Fruit fly (Drosophila melanogaster) Kc167 (cell line): ENCODE measurements around the gene dsf.

Experiments used
- Myc ChIP-seq: fragments of >200 bp; optimal IDR thresholded peaks from 2 replicates; lab custom pipeline; 2017; ENCODE audit warnings: missing external identifiers
- Sin3A ChIP-seq: fragments of >200 bp; optimal IDR thresholded peaks from 2 replicates; lab custom pipeline; 2018; ENCODE audit warnings: missing external identifiers
- h ChIP-seq: fragments of >200 bp; optimal IDR thresholded peaks from 3 replicates; lab custom pipeline; 2018; ENCODE audit warnings: missing external identifiers
- insv ChIP-seq: fragments of >200 bp; optimal IDR thresholded peaks from 3 replicates; lab custom pipeline; 2018; ENCODE audit warnings: missing external identifiers
- psq ChIP-seq: fragments of >200 bp; optimal IDR thresholded peaks from 2 replicates; lab custom pipeline; 2017; ENCODE audit warnings: missing external identifiers
- ttk ChIP-seq: sonication (Bioruptor generic); optimal IDR thresholded peaks from 2 replicates; lab custom pipeline; 2017; ENCODE audit warnings: missing external identifiers

Gene dsf

dm6 chr2L:5945651-5946547 lies 20.2 kb downstream of the dsf start:
- no peak for TF ChIP-seq Sin3A (lab: Kevin White, UChicago)
- no peak for TF ChIP-seq psq (lab: Kevin White, UChicago)
- TF ChIP-seq ttk (lab: Kevin White, UChicago), result no peak
- TF ChIP-seq h (lab: Kevin White, UChicago), result no peak
- TF ChIP-seq Myc (lab: Kevin White, UChicago), result no peak
- TF ChIP-seq insv (lab: Kevin White, UChicago), result no peak

dm6 chr2L:5946728-5947127 lies 21.0 kb downstream of the dsf start:
- no peak for TF ChIP-seq ttk (lab: Kevin White, UChicago)
- no peak for TF ChIP-seq Sin3A (lab: Kevin White, UChicago)
- no peak for TF ChIP-seq psq (lab: Kevin White, UChicago)
- TF ChIP-seq Myc (lab: Kevin White, UChicago), result no peak
- no peak for TF ChIP-seq insv (lab: Kevin White, UChicago)
- TF ChIP-seq h (lab: Kevin White, UChicago), result no peak

- TF ChIP-seq insv (lab: Kevin White, UChicago), result no peak
- TF ChIP-seq h (lab: Kevin White, UChicago), result no peak
- no peak for TF ChIP-seq Sin3A (lab: Kevin White, UChicago)
- TF ChIP-seq psq (lab: Kevin White, UChicago), result no peak
- TF ChIP-seq ttk (lab: Kevin White, UChicago), result no peak
- no peak for TF ChIP-seq Myc (lab: Kevin White, UChicago)
Observed at dm6 chr2L:5947504-5947903, 21.8 kb downstream of the dsf start.

dm6 chr2L:5948775-5949526 lies 23.2 kb downstream of the dsf start, which contains the start of gene CG9044:
CG9044 (plus strand) TSS chr2L:5949450.
- no peak for TF ChIP-seq psq (lab: Kevin White, UChicago)
- TF ChIP-seq Sin3A (lab: Kevin White, UChicago), result no peak
- TF ChIP-seq Myc (lab: Kevin White, UChicago), result no peak
- TF ChIP-seq h (lab: Kevin White, UChicago), result no peak
- TF ChIP-seq insv (lab: Kevin White, UChicago), result no peak
- no peak for TF ChIP-seq ttk (lab: Kevin White, UChicago)

dm6 chr2L:5956153-5956552 lies 30.4 kb downstream of the dsf start, which contains the start of gene CG13999:
CG13999 (minus strand) TSS chr2L:5956466.
- no peak for TF ChIP-seq psq (lab: Kevin White, UChicago)
- TF ChIP-seq Myc (lab: Kevin White, UChicago), result no peak
- no peak for TF ChIP-seq ttk (lab: Kevin White, UChicago)
- no peak for TF ChIP-seq h (lab: Kevin White, UChicago)
- no peak for TF ChIP-seq insv (lab: Kevin White, UChicago)
- TF ChIP-seq Sin3A (lab: Kevin White, UChicago), result no peak

DNA sequence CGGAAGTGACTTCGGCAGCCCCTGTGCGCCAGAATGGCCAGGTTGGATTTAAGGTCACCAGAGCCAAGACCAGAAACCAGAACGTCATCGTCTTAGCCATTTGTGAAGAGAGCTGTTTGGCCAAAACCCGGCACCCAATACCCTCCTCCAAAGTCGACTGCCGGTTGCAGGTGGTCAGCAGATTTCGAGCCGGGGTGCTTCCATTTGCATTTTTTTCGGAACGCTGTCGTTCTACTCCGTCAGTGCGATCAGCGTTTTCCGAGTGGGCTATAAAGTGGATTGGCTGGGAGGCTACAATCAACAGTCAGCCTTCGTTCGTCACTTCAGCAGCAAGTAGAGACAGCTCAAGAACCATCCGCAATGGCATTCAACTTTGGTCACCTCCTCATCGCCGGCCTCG lies 31.0 kb downstream of the dsf start, which contains the start of the genes CG13998 and Vm26Ab:
TSS of gene CG13998 (minus strand) at position 114 of the 400 bp plus-strand sequence.
TSS of gene Vm26Ab (plus strand) at position 299 of the 400 bp plus-strand sequence.
- TF ChIP-seq Myc (lab: Kevin White, UChicago), result no peak
- TF ChIP-seq h (lab: Kevin White, UChicago), result no peak
- TF ChIP-seq Sin3A (lab: Kevin White, UChicago), result no peak
- TF ChIP-seq insv (lab: Kevin White, UChicago), result no peak
- no peak for TF ChIP-seq ttk (lab: Kevin White, UChicago)
- TF ChIP-seq psq (lab: Kevin White, UChicago), result no peak

dm6 chr2L:5958581-5959177 lies 32.9 kb downstream of the dsf start, which contains the start of gene Vm26Ac:
Vm26Ac (minus strand) TSS chr2L:5958631.
- TF ChIP-seq Myc (lab: Kevin White, UChicago) (no peak), psq (lab: Kevin White, UChicago) (no peak)

- no peak for TF ChIP-seq Myc (lab: Kevin White, UChicago)
- no peak for TF ChIP-seq psq (lab: Kevin White, UChicago)
Observed at dm6 chr2L:5959863-5960658, 34.3 kb downstream of the dsf start, which contains the start of gene Vm26Aa. Vm26Aa (minus strand) TSS chr2L:5960340.

DNA sequence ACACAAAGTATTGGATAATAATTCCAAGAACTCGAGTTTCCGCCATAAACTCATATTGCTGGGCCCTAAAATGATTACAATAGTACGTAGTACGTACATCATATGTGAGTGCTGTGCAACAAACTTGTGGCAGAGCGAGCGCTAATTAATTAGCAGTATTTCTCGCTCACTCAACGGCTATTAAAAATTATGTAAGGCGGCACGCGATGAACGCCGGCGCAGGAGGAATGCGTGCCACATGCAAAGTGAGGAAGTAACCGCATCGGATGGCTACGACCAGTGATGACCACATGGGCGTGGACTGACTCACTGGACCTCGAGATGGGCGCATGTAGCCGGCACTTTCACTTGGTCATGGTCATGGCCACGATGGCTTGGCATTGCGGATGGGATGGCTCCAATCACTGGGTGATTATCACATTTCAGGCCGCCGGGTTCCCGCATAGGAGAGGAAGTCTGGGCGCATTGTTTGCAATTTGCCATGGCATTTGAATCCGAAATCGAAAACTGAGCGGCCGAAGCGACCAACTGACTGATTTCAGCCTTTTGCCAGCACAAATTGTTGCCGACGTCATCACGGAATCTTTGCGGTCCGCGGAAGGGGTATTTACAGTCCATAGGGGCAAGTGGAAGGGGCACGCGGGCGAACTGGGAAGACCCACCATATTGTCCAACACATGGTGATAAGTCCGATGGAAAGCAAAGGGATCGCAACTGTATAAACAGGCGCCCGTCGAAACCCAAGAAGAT lies 35.6 kb downstream of the dsf start:
- TF ChIP-seq Sin3A (lab: Kevin White, UChicago) (no peak), psq (lab: Kevin White, UChicago) (no peak), ttk (lab: Kevin White, UChicago) (no peak), Myc (lab: Kevin White, UChicago) (no peak), h (lab: Kevin White, UChicago) (no peak), insv (lab: Kevin White, UChicago) (no peak)
